Fruit fly (Drosophila melanogaster): ENCODE data around the gene Teh1.
A peak's percentile ranks its signal among the peaks of the same experiment; 100 is the strongest.

The Teh1 gene

dm6 chr3R:9867911-9868537 is at the start of gene Teh1:
Gene Teh1, minus strand, starts transcription at chr3R:9868120.
- TF ChIP-seq tj (GFP tag; optimal IDR thresholded peaks at IDR 0.05) (no peak), bab1 (GFP tag; optimal IDR thresholded peaks at IDR 0.05) (no peak), CG11617 (GFP tag; optimal IDR thresholded peaks at IDR 0.05) (no peak), cnc (optimal IDR thresholded peaks at IDR 0.05) (no peak), ovo (GFP tag; optimal IDR thresholded peaks at IDR 0.05) (no peak), Crg-1 (GFP tag; optimal IDR thresholded peaks at IDR 0.05) (no peak), Hr96 (GFP tag; optimal IDR thresholded peaks at IDR 0.05) (no peak), toe (GFP tag; optimal IDR thresholded peaks at IDR 0.05) (no peak), CG5204 (GFP tag; optimal IDR thresholded peaks at IDR 0.05) (no peak), CG1620 (GFP tag; optimal IDR thresholded peaks at IDR 0.05) (no peak), kay (GFP tag; ENCODE audit: borderline replicate concordance) (no peak), pad (GFP tag; optimal IDR thresholded peaks at IDR 0.05) (no peak), Mnt (GFP tag; optimal IDR thresholded peaks at IDR 0.05) (no peak), CG14711 (tag; optimal IDR thresholded peaks at IDR 0.05) (no peak), Clk (GFP tag; optimal IDR thresholded peaks at IDR 0.05) (no peak), CG12768 (GFP tag; optimal IDR thresholded peaks at IDR 0.05) (no peak)

- TF ChIP-seq tj (GFP tag; optimal IDR thresholded peaks at IDR 0.05) (no peak), toe (GFP tag; optimal IDR thresholded peaks at IDR 0.05) (no peak), ovo (GFP tag; optimal IDR thresholded peaks at IDR 0.05) (no peak), Mnt (GFP tag; optimal IDR thresholded peaks at IDR 0.05) (peak; percentile 56), cic (GFP tag; optimal IDR thresholded peaks at IDR 0.05) (peak; percentile 81), CG33017 (tag; optimal IDR thresholded peaks at IDR 0.05) (peak; percentile 0)
Observed at dm6 chr3R:9917361-9917760, 49.4 kb upstream of the Teh1 start.

- TF ChIP-seq toe (GFP tag; optimal IDR thresholded peaks at IDR 0.05) (no peak), Hr96 (GFP tag; optimal IDR thresholded peaks at IDR 0.05) (no peak), bab1 (GFP tag; optimal IDR thresholded peaks at IDR 0.05) (no peak), CG33017 (tag; optimal IDR thresholded peaks at IDR 0.05) (no peak), CG7045 (GFP tag; optimal IDR thresholded peaks at IDR 0.05) (no peak), tj (GFP tag; optimal IDR thresholded peaks at IDR 0.05) (no peak), CG11617 (GFP tag; optimal IDR thresholded peaks at IDR 0.05) (no peak), kay (GFP tag; ENCODE audit: borderline replicate concordance) (no peak), CG1620 (GFP tag; optimal IDR thresholded peaks at IDR 0.05) (no peak), cnc (optimal IDR thresholded peaks at IDR 0.05) (no peak), ovo (GFP tag; optimal IDR thresholded peaks at IDR 0.05) (no peak), CG5204 (GFP tag; optimal IDR thresholded peaks at IDR 0.05) (no peak), Mnt (GFP tag; optimal IDR thresholded peaks at IDR 0.05) (no peak), pad (GFP tag; optimal IDR thresholded peaks at IDR 0.05) (no peak), CG7101 (tag; optimal IDR thresholded peaks at IDR 0.05) (no peak)
Observed at dm6 chr3R:9915682-9916081, 47.8 kb upstream of the Teh1 start.

dm6 chr3R:9914287-9914686 is 46.4 kb upstream of the Teh1 start:
- TF ChIP-seq CG7101 (tag; optimal IDR thresholded peaks at IDR 0.05) (no peak), tj (GFP tag; optimal IDR thresholded peaks at IDR 0.05) (no peak), pad (GFP tag; optimal IDR thresholded peaks at IDR 0.05) (no peak), Crg-1 (GFP tag; optimal IDR thresholded peaks at IDR 0.05) (no peak), bab1 (GFP tag; optimal IDR thresholded peaks at IDR 0.05) (no peak), cic (GFP tag; optimal IDR thresholded peaks at IDR 0.05) (no peak), CG12768 (GFP tag; optimal IDR thresholded peaks at IDR 0.05) (no peak), cnc (optimal IDR thresholded peaks at IDR 0.05) (no peak), Clk (GFP tag; optimal IDR thresholded peaks at IDR 0.05) (no peak), CG1620 (GFP tag; optimal IDR thresholded peaks at IDR 0.05) (no peak), CG14711 (tag; optimal IDR thresholded peaks at IDR 0.05) (no peak), Hr96 (GFP tag; optimal IDR thresholded peaks at IDR 0.05) (no peak)

- TF ChIP-seq Clk (GFP tag; optimal IDR thresholded peaks at IDR 0.05) (no peak), pad (GFP tag; optimal IDR thresholded peaks at IDR 0.05) (no peak), cic (GFP tag; optimal IDR thresholded peaks at IDR 0.05) (no peak), Crg-1 (GFP tag; optimal IDR thresholded peaks at IDR 0.05) (no peak), tj (GFP tag; optimal IDR thresholded peaks at IDR 0.05) (no peak), CG7045 (GFP tag; optimal IDR thresholded peaks at IDR 0.05) (no peak), ovo (GFP tag; optimal IDR thresholded peaks at IDR 0.05) (no peak), cnc (optimal IDR thresholded peaks at IDR 0.05) (no peak), CG5204 (GFP tag; optimal IDR thresholded peaks at IDR 0.05) (no peak)
Observed at dm6 chr3R:9913442-9913841, 45.5 kb upstream of the Teh1 start.

- TF ChIP-seq Crg-1 (GFP tag; optimal IDR thresholded peaks at IDR 0.05) (no peak), Clk (GFP tag; optimal IDR thresholded peaks at IDR 0.05) (no peak), CG12768 (GFP tag; optimal IDR thresholded peaks at IDR 0.05) (no peak), CG33017 (tag; optimal IDR thresholded peaks at IDR 0.05) (no peak), cic (GFP tag; optimal IDR thresholded peaks at IDR 0.05) (no peak), ovo (GFP tag; optimal IDR thresholded peaks at IDR 0.05) (no peak), CG7045 (GFP tag; optimal IDR thresholded peaks at IDR 0.05) (no peak), cnc (optimal IDR thresholded peaks at IDR 0.05) (no peak), CG14711 (tag; optimal IDR thresholded peaks at IDR 0.05) (no peak), toe (GFP tag; optimal IDR thresholded peaks at IDR 0.05) (no peak), CG11617 (GFP tag; optimal IDR thresholded peaks at IDR 0.05) (no peak), CG1620 (GFP tag; optimal IDR thresholded peaks at IDR 0.05) (no peak), CG7101 (tag; optimal IDR thresholded peaks at IDR 0.05) (no peak), Mnt (GFP tag; optimal IDR thresholded peaks at IDR 0.05) (no peak), kay (GFP tag; ENCODE audit: borderline replicate concordance) (no peak), tj (GFP tag; optimal IDR thresholded peaks at IDR 0.05) (no peak), Hr96 (GFP tag; optimal IDR thresholded peaks at IDR 0.05) (no peak), pad (GFP tag; optimal IDR thresholded peaks at IDR 0.05) (no peak)
Observed at dm6 chr3R:9911788-9912187, 43.9 kb upstream of the Teh1 start.

Measured in whole organism, adult.